Worm (Caenorhabditis elegans): ENCODE results near the gene rabr-4.

DNA sequence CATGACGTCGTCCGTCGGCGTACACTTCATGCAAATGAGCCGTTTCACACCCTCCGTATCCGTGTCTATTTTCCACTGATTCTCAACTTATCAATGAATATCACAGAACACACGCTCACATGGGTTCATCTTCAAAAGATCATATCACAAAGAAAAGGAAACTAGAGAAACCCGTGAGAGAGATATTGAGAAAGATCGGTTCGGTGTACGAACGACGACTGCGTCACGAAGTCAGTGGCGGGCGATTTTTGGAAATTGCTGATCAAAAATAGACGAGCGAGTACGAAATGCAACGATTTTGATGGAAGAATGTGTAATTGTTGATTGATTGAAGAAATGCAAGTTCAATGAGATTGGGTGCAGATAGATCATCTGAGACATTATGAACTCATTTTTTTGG lies 18.6 kb downstream of the rabr-4 start:
- TF ChIP-seq unc-62 (GFP tag; optimal IDR thresholded peaks at IDR 0.05) (no peak), nhr-12 (tag; optimal IDR thresholded peaks at IDR 0.05) (no peak), blmp-1 (tag; optimal IDR thresholded peaks at IDR 0.05) (no peak), mep-1 (tag; optimal IDR thresholded peaks at IDR 0.05) (no peak), nhr-237 (tag; optimal IDR thresholded peaks at IDR 0.05) (no peak), nhr-76 (tag; optimal IDR thresholded peaks at IDR 0.05) (no peak)

Data from whole organism, mixed stage, embryonic.